Worm (Caenorhabditis elegans): ENCODE measurements around the gene gly-3.

ce11 chrIII:7958085-7958484, 40.5 kb upstream of the gly-3 start, which contains the start of gene C29E4.11:
- TF ChIP-seq egl-27 (tag; optimal IDR thresholded peaks at IDR 0.05): no peak
- TF ChIP-seq mdl-1 (tag; optimal IDR thresholded peaks at IDR 0.05): no peak
